Fruit fly (Drosophila melanogaster) whole organism, prepupa: ENCODE data around the gene Scgbeta.

Experiments used
- Blimp-1 ChIP-seq: fragments of 200-800 bp; sonication (Bioruptor generic); optimal IDR thresholded peaks from 3 replicates; lab custom pipeline; 2017; ENCODE audit warnings: missing biosample characterization, missing genetic modification characterization, mild to moderate bottlenecking, moderate library complexity, missing genetic modification reagents
- CG10631 ChIP-seq: fragments of 200-800 bp; sonication (Bioruptor generic); optimal IDR thresholded peaks from 2 replicates; lab custom pipeline; 2016; ENCODE audit warnings: missing biosample characterization, missing genetic modification characterization
- CG11294 ChIP-seq: fragments of 200-800 bp; sonication (Bioruptor generic); IDR thresholded peaks from 2 replicates; pipeline ENCODE4 v1.3.6; 2022; ENCODE audit warnings: missing biosample characterization, missing genetic modification characterization
- CG15336 ChIP-seq: fragments of 200-800 bp; sonication (Bioruptor generic); IDR thresholded peaks from 2 replicates; pipeline ENCODE4 v1.3.6; 2022; ENCODE audit warnings: missing biosample characterization, missing genetic modification characterization
- CG1621 ChIP-seq: fragments of 200-800 bp; sonication (Bioruptor generic); optimal IDR thresholded peaks from 3 replicates; lab custom pipeline; 2018; ENCODE audit warnings: missing biosample characterization, mild to moderate bottlenecking, missing genetic modification characterization
- CG16779 ChIP-seq: fragments of 200-800 bp; sonication (Bioruptor generic); optimal IDR thresholded peaks from 3 replicates; lab custom pipeline; 2017; ENCODE audit warnings: missing biosample characterization, mild to moderate bottlenecking, missing genetic modification characterization
- CG34406 ChIP-seq: fragments of 200-800 bp; sonication (Bioruptor generic); optimal IDR thresholded peaks from 3 replicates; lab custom pipeline; 2016; ENCODE audit warnings: missing biosample characterization, missing genetic modification characterization
- CG4318 ChIP-seq: fragments of 200-800 bp; sonication (Bioruptor generic); optimal IDR thresholded peaks from 3 replicates; lab custom pipeline; 2017; ENCODE audit warnings: missing biosample characterization, mild to moderate bottlenecking, missing genetic modification characterization
- CG6163 ChIP-seq: fragments of 200-800 bp; sonication (Bioruptor generic); IDR thresholded peaks from 3 replicates; pipeline ENCODE4 v1.3.6; 2022; ENCODE audit warnings: missing biosample characterization, missing genetic modification characterization
- CG6854 ChIP-seq: fragments of 200-800 bp; sonication (Bioruptor generic); optimal IDR thresholded peaks from 2 replicates; lab custom pipeline; 2017; ENCODE audit warnings: missing biosample characterization, mild to moderate bottlenecking, missing genetic modification characterization
- Eip75B ChIP-seq: fragments of 200-800 bp; sonication (Bioruptor generic); optimal IDR thresholded peaks from 3 replicates; lab custom pipeline; 2016; ENCODE audit warnings: missing biosample characterization, missing genetic modification characterization
- Eip78C ChIP-seq: fragments of 200-800 bp; sonication (Bioruptor generic); peaks from one replicate; lab custom pipeline; 2016; ENCODE audit warnings: missing biosample characterization, missing genetic modification characterization
- Eip93F ChIP-seq: fragments of 200-800 bp; sonication (Bioruptor generic); optimal IDR thresholded peaks from 2 replicates; lab custom pipeline; 2016; ENCODE audit warnings: missing biosample characterization, mild to moderate bottlenecking, missing genetic modification characterization
- Hr39 ChIP-seq: fragments of 200-800 bp; sonication (Bioruptor generic); optimal IDR thresholded peaks from 2 replicates; lab custom pipeline; 2016; ENCODE audit warnings: missing biosample characterization, missing genetic modification characterization
- OdsH ChIP-seq: fragments of 200-800 bp; sonication (Bioruptor generic); optimal IDR thresholded peaks from 3 replicates; lab custom pipeline; 2016; ENCODE audit warnings: missing biosample characterization, missing genetic modification characterization
- Sox15 ChIP-seq: fragments of 200-800 bp; sonication (Bioruptor generic); optimal IDR thresholded peaks from 3 replicates; lab custom pipeline; 2016; ENCODE audit warnings: missing biosample characterization, missing genetic modification characterization
- acj6 ChIP-seq: fragments of 200-800 bp; sonication (Bioruptor generic); optimal IDR thresholded peaks from 3 replicates; lab custom pipeline; 2016; ENCODE audit warnings: missing biosample characterization, missing genetic modification characterization
- dac ChIP-seq: fragments of 200-800 bp; sonication (Bioruptor generic); optimal IDR thresholded peaks from 2 replicates; lab custom pipeline; 2017; ENCODE audit warnings: missing biosample characterization, mild to moderate bottlenecking, missing genetic modification characterization
- dsx ChIP-seq: fragments of 200-800 bp; optimal IDR thresholded peaks from 3 replicates; lab custom pipeline; 2019; ENCODE audit warnings: missing biosample characterization, mild to moderate bottlenecking, missing genetic modification characterization, moderate library complexity; ENCODE audit not compliant: poor library complexity, severe bottlenecking
- fd59A ChIP-seq: fragments of 200-800 bp; sonication (Bioruptor generic); optimal IDR thresholded peaks from 2 replicates; lab custom pipeline; 2017; ENCODE audit warnings: missing biosample characterization, mild to moderate bottlenecking, missing genetic modification characterization, missing genetic modification reagents
- fkh ChIP-seq: fragments of 200-800 bp; sonication (Bioruptor generic); optimal IDR thresholded peaks from 3 replicates; lab custom pipeline; 2017; ENCODE audit warnings: missing biosample characterization, mild to moderate bottlenecking, missing genetic modification characterization, moderate library complexity
- pdm3 ChIP-seq: fragments of 200-800 bp; sonication (Bioruptor generic); optimal IDR thresholded peaks from 3 replicates; lab custom pipeline; 2016; ENCODE audit warnings: missing biosample characterization, missing genetic modification characterization
- salr ChIP-seq, 2 experiments: fragments of 200-800 bp; sonication (Bioruptor generic); optimal IDR thresholded peaks; 3 replicates each; lab custom pipeline; 2016 to 2018; ENCODE audit warnings: missing biosample characterization in 2 of 2, missing genetic modification characterization in 2 of 2, mild to moderate bottlenecking in 1 of 2
- svp ChIP-seq: fragments of 200-800 bp; sonication (Bioruptor generic); peaks from one replicate; lab custom pipeline; 2016; ENCODE audit warnings: missing biosample characterization, missing genetic modification characterization
- vri ChIP-seq: fragments of 200-800 bp; sonication (Bioruptor generic); optimal IDR thresholded peaks from 3 replicates; lab custom pipeline; 2016; ENCODE audit warnings: missing biosample characterization, mild to moderate bottlenecking, missing genetic modification characterization

Scgbeta gene

dm6 chr3R:12375258-12375783, 46.9 kb downstream of the Scgbeta start, which contains the start of gene GstD5:
TSS of gene GstD5 (plus strand) at chr3R:12375733.
- TF ChIP-seq CG6854 (GFP tag; lab: Kevin White, UChicago) = no peak
- TF ChIP-seq dsx (GFP tag; lab: Kevin White, UChicago) = no peak
- peak; percentile 6 for TF ChIP-seq Eip78C (GFP tag; lab: Kevin White, UChicago)
- TF ChIP-seq pdm3 (GFP tag; lab: Kevin White, UChicago) = no peak
- TF ChIP-seq CG34406 (GFP tag; lab: Kevin White, UChicago) = no peak
- TF ChIP-seq fkh (GFP tag; lab: Kevin White, UChicago) = peak; percentile 23
- no peak for TF ChIP-seq dac
- no peak for TF ChIP-seq CG11294 (GFP tag; lab: Robert Waterston, UW)
- no peak for TF ChIP-seq vri (GFP tag; lab: Kevin White, UChicago)

dm6 chr3R:12373800-12374199, 48.4 kb downstream of the Scgbeta start, which contains the start of gene GstD4:
TSS of gene GstD4 (plus strand) at chr3R:12374100.
- TF ChIP-seq Hr39 (GFP tag; lab: Kevin White, UChicago) (no peak), dac (no peak), CG1621 (no peak), CG16779 (tag; lab: Kevin White, UChicago) (no peak), svp (GFP tag; lab: Kevin White, UChicago) (no peak), Blimp-1 (GFP tag; lab: Kevin White, UChicago) (no peak), CG10631 (no peak), fd59A (no peak), CG6163 (GFP tag; lab: Robert Waterston, UW) (no peak), Sox15 (GFP tag; lab: Kevin White, UChicago) (no peak), fkh (GFP tag; lab: Kevin White, UChicago) (no peak), pdm3 (GFP tag; lab: Kevin White, UChicago) (no peak), OdsH (GFP tag; lab: Kevin White, UChicago) (no peak), acj6 (no peak), CG11294 (GFP tag; lab: Robert Waterston, UW) (no peak), salr (GFP tag; optimal IDR thresholded peaks at IDR 0.05; lab: Kevin White, UChicago) (no peak)

- TF ChIP-seq Eip75B (GFP tag; lab: Kevin White, UChicago) = no peak
- peak; percentile 60 for TF ChIP-seq svp (GFP tag; lab: Kevin White, UChicago)
- no peak for TF ChIP-seq fkh (GFP tag; lab: Kevin White, UChicago)
- no peak for TF ChIP-seq CG4318 (GFP tag; lab: Kevin White, UChicago)
- TF ChIP-seq CG15336 (GFP tag; lab: Robert Waterston, UW) = no peak
- peak; percentile 4 for TF ChIP-seq Eip78C (GFP tag; lab: Kevin White, UChicago)
Measured at dm6 chr3R:12372800-12373199, 49.4 kb downstream of the Scgbeta start, which contains the start of gene GstD3. TSS of gene GstD3 (plus strand) at chr3R:12373068.

dm6 chr3R:12371671-12372070, 50.6 kb downstream of the Scgbeta start, which contains the start of gene GstD2:
TSS of gene GstD2 (plus strand) at chr3R:12371971.
- TF ChIP-seq Eip78C (GFP tag; lab: Kevin White, UChicago) = peak; percentile 7
- no peak for TF ChIP-seq Eip93F
